Fruit fly (Drosophila melanogaster) whole organism, prepupa: Measurements from ENCODE around the gene Sfp78E.

ENCODE experiments used
- Blimp-1 ChIP-seq: fragments of 200-800 bp; sonication (Bioruptor generic); optimal IDR thresholded peaks from 3 replicates; lab custom pipeline; 2017; ENCODE audit warnings: missing biosample characterization, missing genetic modification characterization, mild to moderate bottlenecking, moderate library complexity, missing genetic modification reagents
- CG10631 ChIP-seq: fragments of 200-800 bp; sonication (Bioruptor generic); optimal IDR thresholded peaks from 2 replicates; lab custom pipeline; 2016; ENCODE audit warnings: missing biosample characterization, missing genetic modification characterization
- CG10669 ChIP-seq: fragments of 200-800 bp; sonication (Bioruptor generic); optimal IDR thresholded peaks from 3 replicates; lab custom pipeline; 2018; ENCODE audit warnings: missing biosample characterization, mild to moderate bottlenecking, missing genetic modification characterization, moderate library complexity
- CG11294 ChIP-seq: fragments of 200-800 bp; sonication (Bioruptor generic); IDR thresholded peaks from 2 replicates; pipeline ENCODE4 v1.3.6; 2022; ENCODE audit warnings: missing biosample characterization, missing genetic modification characterization
- CG11902 ChIP-seq: fragments of 200-800 bp; sonication (Bioruptor generic); optimal IDR thresholded peaks from 3 replicates; lab custom pipeline; 2016; ENCODE audit warnings: missing biosample characterization, missing genetic modification characterization
- CG15336 ChIP-seq: fragments of 200-800 bp; sonication (Bioruptor generic); IDR thresholded peaks from 2 replicates; pipeline ENCODE4 v1.3.6; 2022; ENCODE audit warnings: missing biosample characterization, missing genetic modification characterization
- CG1621 ChIP-seq: fragments of 200-800 bp; sonication (Bioruptor generic); optimal IDR thresholded peaks from 3 replicates; lab custom pipeline; 2018; ENCODE audit warnings: missing biosample characterization, mild to moderate bottlenecking, missing genetic modification characterization
- CG3032 ChIP-seq: fragments of 200-800 bp; optimal IDR thresholded peaks from 2 replicates; lab custom pipeline; 2019; ENCODE audit warnings: missing biosample characterization, mild to moderate bottlenecking, missing genetic modification characterization, moderate library complexity
- CG31627 ChIP-seq: fragments of 200-800 bp; sonication (Bioruptor generic); optimal IDR thresholded peaks from 3 replicates; lab custom pipeline; 2016; ENCODE audit warnings: missing biosample characterization, missing genetic modification characterization
- CG34406 ChIP-seq: fragments of 200-800 bp; sonication (Bioruptor generic); optimal IDR thresholded peaks from 3 replicates; lab custom pipeline; 2016; ENCODE audit warnings: missing biosample characterization, missing genetic modification characterization
- CG6163 ChIP-seq: fragments of 200-800 bp; sonication (Bioruptor generic); IDR thresholded peaks from 3 replicates; pipeline ENCODE4 v1.3.6; 2022; ENCODE audit warnings: missing biosample characterization, missing genetic modification characterization
- CG6808 ChIP-seq: fragments of 200-800 bp; sonication (Bioruptor generic); optimal IDR thresholded peaks from 3 replicates; lab custom pipeline; 2017; ENCODE audit warnings: missing biosample characterization, missing genetic modification characterization, mild to moderate bottlenecking, moderate library complexity, missing genetic modification reagents
- CG6854 ChIP-seq: fragments of 200-800 bp; sonication (Bioruptor generic); optimal IDR thresholded peaks from 2 replicates; lab custom pipeline; 2017; ENCODE audit warnings: missing biosample characterization, mild to moderate bottlenecking, missing genetic modification characterization
- CG8119 ChIP-seq: fragments of 200-800 bp; sonication (Bioruptor generic); IDR thresholded peaks from 3 replicates; pipeline ENCODE4 v1.3.6; 2022; ENCODE audit warnings: missing biosample characterization, missing genetic modification characterization
- Eip75B ChIP-seq: fragments of 200-800 bp; sonication (Bioruptor generic); optimal IDR thresholded peaks from 3 replicates; lab custom pipeline; 2016; ENCODE audit warnings: missing biosample characterization, missing genetic modification characterization
- Eip78C ChIP-seq: fragments of 200-800 bp; sonication (Bioruptor generic); peaks from one replicate; lab custom pipeline; 2016; ENCODE audit warnings: missing biosample characterization, missing genetic modification characterization
- Ets21C ChIP-seq: fragments of 200-800 bp; sonication (Bioruptor generic); optimal IDR thresholded peaks from 3 replicates; lab custom pipeline; 2016; ENCODE audit warnings: missing biosample characterization, missing genetic modification characterization
- Ets96B ChIP-seq: fragments of 200-800 bp; optimal IDR thresholded peaks from 2 replicates; lab custom pipeline; 2019; ENCODE audit warnings: missing biosample characterization, mild to moderate bottlenecking, missing genetic modification characterization, moderate library complexity
- Lpt ChIP-seq: fragments of 200-800 bp; sonication (Bioruptor generic); optimal IDR thresholded peaks from 3 replicates; lab custom pipeline; 2016; ENCODE audit warnings: missing biosample characterization, missing genetic modification characterization
- Met ChIP-seq: fragments of 200-800 bp; sonication (Bioruptor generic); optimal IDR thresholded peaks from 3 replicates; lab custom pipeline; 2016; ENCODE audit warnings: missing biosample characterization, missing genetic modification characterization
- Sox14 ChIP-seq: fragments of 200-800 bp; sonication (Bioruptor generic); optimal IDR thresholded peaks from 3 replicates; lab custom pipeline; 2016; ENCODE audit warnings: missing biosample characterization, missing genetic modification characterization
- eg ChIP-seq: fragments of 200-800 bp; sonication (Bioruptor generic); IDR thresholded peaks from 3 replicates; pipeline ENCODE4 v1.3.6; 2022; ENCODE audit warnings: missing biosample characterization, missing genetic modification characterization
- esn ChIP-seq: fragments of 200-800 bp; sonication (Bioruptor generic); optimal IDR thresholded peaks from 2 replicates; lab custom pipeline; 2016; ENCODE audit warnings: missing biosample characterization, mild to moderate bottlenecking, missing genetic modification characterization, moderate library complexity
- fkh ChIP-seq: fragments of 200-800 bp; sonication (Bioruptor generic); optimal IDR thresholded peaks from 3 replicates; lab custom pipeline; 2017; ENCODE audit warnings: missing biosample characterization, mild to moderate bottlenecking, missing genetic modification characterization, moderate library complexity
- lz ChIP-seq: fragments of 200-800 bp; sonication (Bioruptor generic); optimal IDR thresholded peaks from 3 replicates; lab custom pipeline; 2016; ENCODE audit warnings: missing biosample characterization, missing genetic modification characterization
- net ChIP-seq: fragments of 200-800 bp; sonication (Bioruptor generic); optimal IDR thresholded peaks from 3 replicates; lab custom pipeline; 2016; ENCODE audit warnings: missing biosample characterization, missing genetic modification characterization
- pdm3 ChIP-seq: fragments of 200-800 bp; sonication (Bioruptor generic); optimal IDR thresholded peaks from 3 replicates; lab custom pipeline; 2016; ENCODE audit warnings: missing biosample characterization, missing genetic modification characterization
- salr ChIP-seq, 2 experiments: fragments of 200-800 bp; sonication (Bioruptor generic); optimal IDR thresholded peaks; 3 replicates each; lab custom pipeline; 2016 to 2018; ENCODE audit warnings: missing biosample characterization in 2 of 2, missing genetic modification characterization in 2 of 2, mild to moderate bottlenecking in 1 of 2
- spab ChIP-seq: fragments of 200-800 bp; sonication (Bioruptor generic); optimal IDR thresholded peaks from 2 replicates; lab custom pipeline; 2017; ENCODE audit warnings: missing biosample characterization, mild to moderate bottlenecking, missing genetic modification characterization, missing genetic modification reagents
- ss ChIP-seq, 2 experiments: fragments of 200-800 bp; sonication (Bioruptor generic); optimal IDR thresholded peaks; 2 replicates in 1 of 2; 3 replicates in 1 of 2; lab custom pipeline; 2017 to 2018; ENCODE audit warnings: mild to moderate bottlenecking in 2 of 2, missing biosample characterization in 2 of 2, missing genetic modification characterization in 2 of 2, moderate library complexity in 1 of 2
- svp ChIP-seq: fragments of 200-800 bp; sonication (Bioruptor generic); peaks from one replicate; lab custom pipeline; 2016; ENCODE audit warnings: missing biosample characterization, missing genetic modification characterization
- topi ChIP-seq: fragments of 200-800 bp; sonication (Bioruptor generic); optimal IDR thresholded peaks from 3 replicates; lab custom pipeline; 2016; ENCODE audit warnings: missing biosample characterization, missing genetic modification characterization
- vri ChIP-seq: fragments of 200-800 bp; sonication (Bioruptor generic); optimal IDR thresholded peaks from 3 replicates; lab custom pipeline; 2016; ENCODE audit warnings: missing biosample characterization, mild to moderate bottlenecking, missing genetic modification characterization

Sfp78E gene

dm6 chr3L:21644176-21644575 is 39.7 kb downstream of the Sfp78E start:
- TF ChIP-seq topi (GFP tag; lab: Kevin White, UChicago): no peak
- TF ChIP-seq Sox14: no peak
- peak; percentile 46 for TF ChIP-seq Eip78C (GFP tag; lab: Kevin White, UChicago)
- TF ChIP-seq fkh (GFP tag; lab: Kevin White, UChicago): no peak
- TF ChIP-seq eg: 0 out of 3 replicates have a peak, but pooled peaks have one; percentile 26
- peak; percentile 5 for TF ChIP-seq svp (GFP tag; lab: Kevin White, UChicago)
- no peak for TF ChIP-seq ss (GFP tag; optimal IDR thresholded peaks at IDR 0.05; lab: Kevin White, UChicago)
- no peak for TF ChIP-seq CG11902 (GFP tag; lab: Kevin White, UChicago)
- peak; percentile 57 for TF ChIP-seq Lpt (GFP tag; lab: Kevin White, UChicago)
- no peak for TF ChIP-seq Met (GFP tag; lab: Kevin White, UChicago)
- no peak for TF ChIP-seq salr (GFP tag; optimal IDR thresholded peaks at IDR 0.05; lab: Kevin White, UChicago)
- TF ChIP-seq CG6163 (GFP tag; lab: Robert Waterston, UW): 0 out of 3 replicates have a peak, but pooled peaks have one; percentile 8

- TF ChIP-seq CG6808 (GFP tag; lab: Kevin White, UChicago) (no peak), CG31627 (no peak), svp (GFP tag; lab: Kevin White, UChicago) (peak; percentile 12), Eip78C (GFP tag; lab: Kevin White, UChicago) (peak; percentile 36)
These were observed 40.8 kb downstream of the Sfp78E start for dm6 chr3L:21642908-21643572.

- TF ChIP-seq CG34406 (GFP tag; lab: Kevin White, UChicago) (no peak), vri (GFP tag; lab: Kevin White, UChicago) (no peak), CG6808 (GFP tag; lab: Kevin White, UChicago) (peak; percentile 100), CG6854 (GFP tag; lab: Kevin White, UChicago) (peak; percentile 54), lz (GFP tag; lab: Kevin White, UChicago) (no peak), esn (GFP tag; lab: Kevin White, UChicago) (peak; percentile 48), ss (GFP tag; optimal IDR thresholded peaks at IDR 0.05; lab: Kevin White, UChicago) (peak in 1 of 2 experiments; percentile 38), CG15336 (GFP tag; lab: Robert Waterston, UW) (peak; percentile 25; the same call in 1 of the 2 replicates), pdm3 (GFP tag; lab: Kevin White, UChicago) (no peak), CG10631 (GFP tag; lab: Kevin White, UChicago) (no peak), CG6163 (GFP tag; lab: Robert Waterston, UW) (peak; percentile 60), Eip75B (GFP tag; lab: Kevin White, UChicago) (no peak), spab (GFP tag; lab: Kevin White, UChicago) (no peak), CG8119 (peak; percentile 38; the same call in 2 of the 3 replicates), net (no peak), Eip78C (GFP tag; lab: Kevin White, UChicago) (peak; percentile 81), fkh (GFP tag; lab: Kevin White, UChicago) (peak; percentile 14), CG3032 (tag; lab: Kevin White, UChicago) (peak; percentile 41), svp (GFP tag; lab: Kevin White, UChicago) (peak; percentile 66), Ets96B (no peak), eg (peak; percentile 36; the same call in 1 of the 3 replicates), CG1621 (tag; lab: Kevin White, UChicago) (peak; percentile 42), Sox14 (peak; percentile 47)
These were observed 43.0 kb downstream of the Sfp78E start, which contains the start of gene Atox1 for dm6 chr3L:21640815-21641214. Gene Atox1 (plus strand): TSS chr3L:21640995.

dm6 chr3L:21639059-21639458 is 44.8 kb downstream of the Sfp78E start, which contains the start of gene CG32445:
Gene CG32445 (plus strand): TSS chr3L:21639359.
- TF ChIP-seq Met (GFP tag; lab: Kevin White, UChicago) (no peak), Blimp-1 (GFP tag; lab: Kevin White, UChicago) (no peak), CG11294 (GFP tag; lab: Robert Waterston, UW) (no peak), CG10669 (GFP tag; lab: Kevin White, UChicago) (no peak), CG6163 (GFP tag; lab: Robert Waterston, UW) (no peak), CG34406 (GFP tag; lab: Kevin White, UChicago) (no peak), lz (GFP tag; lab: Kevin White, UChicago) (no peak), Ets21C (GFP tag; lab: Kevin White, UChicago) (no peak)
